4 worm cellular contexts compared by ENCODE assay signal in the genomic region with DNA sequence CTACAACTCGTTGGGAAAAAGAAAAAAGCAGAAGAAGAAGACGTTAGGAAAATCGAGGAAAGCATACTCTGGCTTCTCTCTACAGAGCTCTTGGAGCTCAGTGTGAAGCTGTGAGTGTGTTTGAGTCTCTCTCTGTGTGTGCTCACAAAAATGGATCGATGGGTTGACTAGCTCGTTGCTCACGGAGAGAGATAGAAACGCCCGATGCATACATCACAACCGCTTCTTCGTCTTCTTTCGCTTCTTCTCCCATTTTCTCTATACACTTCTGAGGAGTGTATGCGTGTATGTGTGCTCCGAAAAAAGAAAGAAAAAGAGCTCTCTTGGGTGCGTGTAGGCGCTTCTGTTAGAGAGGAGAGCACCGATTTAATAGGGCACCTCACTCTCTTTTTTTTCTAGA.
TF ChIP-seq lines count a peak whose summit lies in the region.

No protein-coding gene starts in this region.

TF ChIP-seq in whole organism, L1 larva, 84 proteins besides CTCF, POLR2A, EP300 and RAD21 (continued from another document and continues in another):
- no peak for TF ChIP-seq C34B4.2 (tag; optimal IDR thresholded peaks at IDR 0.05; lab: Kevin White, UChicago)
- TF ChIP-seq lin-35 (GFP tag; optimal IDR thresholded peaks at IDR 0.05; lab: Kevin White, UChicago) = peak in 1 of 2 experiments; percentile 67
- no peak for TF ChIP-seq grh-1 (GFP tag; IDR thresholded peaks at IDR 0.05; lab: Robert Waterston, UW)
- TF ChIP-seq nhr-12 (tag; optimal IDR thresholded peaks at IDR 0.05; lab: Kevin White, UChicago) = no peak
- no peak for TF ChIP-seq rnt-1 (tag; optimal IDR thresholded peaks at IDR 0.05; lab: Kevin White, UChicago)
- TF ChIP-seq elt-3 (tag; optimal IDR thresholded peaks at IDR 0.05; lab: Kevin White, UChicago) = no peak
- no peak for TF ChIP-seq pax-3 (tag; optimal IDR thresholded peaks at IDR 0.05; lab: Kevin White, UChicago)
- TF ChIP-seq tlp-1 (tag; optimal IDR thresholded peaks at IDR 0.05; lab: Kevin White, UChicago) = no peak
- TF ChIP-seq ztf-4 (tag; optimal IDR thresholded peaks at IDR 0.05; lab: Kevin White, UChicago) = no peak
- no peak for TF ChIP-seq nhr-19 (GFP tag; conservative IDR thresholded peaks at IDR 0.05; lab: Robert Waterston, UW)
- no peak for TF ChIP-seq mef-2 (tag; optimal IDR thresholded peaks at IDR 0.05; lab: Kevin White, UChicago)
- no peak for TF ChIP-seq nhr-85 (tag; lab: Kevin White, UChicago)
- peak; percentile 15 for TF ChIP-seq lin-15B (tag; optimal IDR thresholded peaks at IDR 0.05; lab: Kevin White, UChicago)
- peak; percentile 0 for TF ChIP-seq dsc-1 (tag; optimal IDR thresholded peaks at IDR 0.05; lab: Kevin White, UChicago)
- peak; percentile 46 for TF ChIP-seq mep-1 (tag; optimal IDR thresholded peaks at IDR 0.05; lab: Kevin White, UChicago)
- TF ChIP-seq nhr-71 (tag; optimal IDR thresholded peaks at IDR 0.05; lab: Kevin White, UChicago) = peak; percentile 48
- no peak for TF ChIP-seq aly-2 (tag; optimal IDR thresholded peaks at IDR 0.05; lab: Kevin White, UChicago)
- TF ChIP-seq C16A3.4 (tag; optimal IDR thresholded peaks at IDR 0.05; lab: Kevin White, UChicago) = peak; percentile 42
- no peak for TF ChIP-seq blmp-1 (tag; optimal IDR thresholded peaks at IDR 0.05; lab: Kevin White, UChicago)
- TF ChIP-seq nhr-77 (tag; optimal IDR thresholded peaks at IDR 0.05; lab: Kevin White, UChicago) = peak; percentile 1
- no peak for TF ChIP-seq sptf-1 (tag; optimal IDR thresholded peaks at IDR 0.05; lab: Kevin White, UChicago)
- TF ChIP-seq unc-86 (tag; optimal IDR thresholded peaks at IDR 0.05; lab: Kevin White, UChicago) = peak; percentile 67
- TF ChIP-seq lir-3 (tag; optimal IDR thresholded peaks at IDR 0.05; lab: Kevin White, UChicago; ENCODE audit: poor library complexity) = no peak
- peak; percentile 36 for TF ChIP-seq tbx-2 (tag; optimal IDR thresholded peaks at IDR 0.05; lab: Kevin White, UChicago)
- TF ChIP-seq egl-13 (tag; optimal IDR thresholded peaks at IDR 0.05; lab: Kevin White, UChicago) = peak; percentile 60
- TF ChIP-seq C04F5.9 (tag; optimal IDR thresholded peaks at IDR 0.05; lab: Kevin White, UChicago) = no peak
- TF ChIP-seq isw-1 (GFP tag; IDR thresholded peaks at IDR 0.05; lab: Robert Waterston, UW) = peak; percentile 58
- peak; percentile 85 for TF ChIP-seq fkh-10 (GFP tag; optimal IDR thresholded peaks at IDR 0.05; lab: Kevin White, UChicago)
- peak in 1 of 2 experiments; percentile 71 for TF ChIP-seq lsy-2 (tag; optimal IDR thresholded peaks at IDR 0.05; lab: Kevin White, UChicago)
- no peak for TF ChIP-seq hlh-4 (tag; optimal IDR thresholded peaks at IDR 0.05; lab: Kevin White, UChicago)
- TF ChIP-seq alr-1 (tag; optimal IDR thresholded peaks at IDR 0.05; lab: Kevin White, UChicago; ENCODE audit: borderline replicate concordance) = no peak
- no peak for TF ChIP-seq unc-98 (GFP tag; IDR thresholded peaks at IDR 0.05; lab: Robert Waterston, UW)
- TF ChIP-seq ces-1 (GFP tag; optimal IDR thresholded peaks at IDR 0.05; lab: Kevin White, UChicago) = no peak

TF ChIP-seq in whole organism, L2 larva, 48 proteins besides CTCF, POLR2A, EP300 and RAD21 (continued from another document):
- TF ChIP-seq zag-1 (tag; optimal IDR thresholded peaks at IDR 0.05; lab: Kevin White, UChicago) (peak; percentile 91), mab-5 (tag; optimal IDR thresholded peaks at IDR 0.05; lab: Kevin White, UChicago) (peak; percentile 49), ceh-16 (tag; optimal IDR thresholded peaks at IDR 0.05; lab: Kevin White, UChicago) (no peak), lin-11 (tag; optimal IDR thresholded peaks at IDR 0.05; lab: Kevin White, UChicago) (peak; percentile 89), Y55F3AM.14 (GFP tag; optimal IDR thresholded peaks at IDR 0.05; lab: Kevin White, UChicago) (peak; percentile 54), unc-62 (GFP tag; optimal IDR thresholded peaks at IDR 0.05; lab: Kevin White, UChicago) (no peak), sma-9 (GFP tag; optimal IDR thresholded peaks at IDR 0.05; lab: Kevin White, UChicago) (peak; percentile 53), sma-9 (tag; optimal IDR thresholded peaks at IDR 0.05; lab: Kevin White, UChicago) (no peak), ama-1 (optimal IDR thresholded peaks at IDR 0.05; lab: Kevin White, UChicago) (no peak), snpc-4 (tag; optimal IDR thresholded peaks at IDR 0.05; lab: Kevin White, UChicago) (peak; percentile 64), ZK546.5 (tag; optimal IDR thresholded peaks at IDR 0.05; lab: Kevin White, UChicago) (no peak), lsy-2 (tag; optimal IDR thresholded peaks at IDR 0.05; lab: Kevin White, UChicago) (peak; percentile 22 to 59)

TF ChIP-seq in whole organism, L3 larva, 47 proteins besides CTCF, POLR2A, EP300 and RAD21 (continued from another document):
- no peak for TF ChIP-seq ceh-82 (tag; optimal IDR thresholded peaks at IDR 0.05; lab: Kevin White, UChicago)

TF ChIP-seq in whole organism, L4 larva, 104 proteins besides CTCF, POLR2A, EP300 and RAD21 (continued from another document):
- no peak for TF ChIP-seq R02D3.7 (tag; optimal IDR thresholded peaks at IDR 0.05; lab: Kevin White, UChicago)
- no peak for TF ChIP-seq mes-2 (tag; optimal IDR thresholded peaks at IDR 0.05; lab: Kevin White, UChicago; ENCODE audit: poor library complexity, severe bottlenecking)
- TF ChIP-seq spr-1 (tag; optimal IDR thresholded peaks at IDR 0.05; lab: Kevin White, UChicago) = no peak
- no peak for TF ChIP-seq egl-27 (tag; optimal IDR thresholded peaks at IDR 0.05; lab: Kevin White, UChicago)
- TF ChIP-seq skn-1 (tag; optimal IDR thresholded peaks at IDR 0.05; lab: Kevin White, UChicago) = no peak
- TF ChIP-seq nhr-42 (GFP tag; IDR thresholded peaks at IDR 0.05; lab: Robert Waterston, UW) = no peak
- TF ChIP-seq tra-1 (GFP tag; IDR thresholded peaks at IDR 0.05; lab: Robert Waterston, UW) = no peak
- no peak for TF ChIP-seq nhr-237 (tag; optimal IDR thresholded peaks at IDR 0.05; lab: Kevin White, UChicago)
- no peak for TF ChIP-seq Y48G9A.11 (GFP tag; IDR thresholded peaks at IDR 0.05; lab: Robert Waterston, UW)
- TF ChIP-seq pha-4 (GFP tag; IDR thresholded peaks at IDR 0.05; lab: Robert Waterston, UW) = no peak
- no peak for TF ChIP-seq pha-4 (tag; optimal IDR thresholded peaks at IDR 0.05; lab: Kevin White, UChicago)
- TF ChIP-seq nhr-25 (tag; optimal IDR thresholded peaks at IDR 0.05; lab: Kevin White, UChicago; ENCODE audit: borderline replicate concordance, insufficient read depth) = no peak
- TF ChIP-seq Y75B8A.6 (GFP tag; IDR thresholded peaks at IDR 0.05; lab: Robert Waterston, UW) = no peak
- peak in 1 of 2 experiments; percentile 37 for TF ChIP-seq hif-1 (tag; optimal IDR thresholded peaks at IDR 0.05; lab: Kevin White, UChicago)
- no peak for TF ChIP-seq ZK337.2 (GFP tag; IDR thresholded peaks at IDR 0.05; lab: Robert Waterston, UW)
- no peak for TF ChIP-seq lir-3 (tag; optimal IDR thresholded peaks at IDR 0.05; lab: Kevin White, UChicago)
- TF ChIP-seq daf-12 (tag; optimal IDR thresholded peaks at IDR 0.05; lab: Kevin White, UChicago) = no peak
- no peak for TF ChIP-seq arid-1 (GFP tag; conservative IDR thresholded peaks at IDR 0.05; lab: Robert Waterston, UW)
- no peak for TF ChIP-seq nhr-48 (tag; optimal IDR thresholded peaks at IDR 0.05; lab: Kevin White, UChicago)
- TF ChIP-seq lin-29 (GFP tag; IDR thresholded peaks at IDR 0.05; lab: Robert Waterston, UW) = no peak
- no peak for TF ChIP-seq mxl-2 (GFP tag; conservative IDR thresholded peaks at IDR 0.05; lab: Robert Waterston, UW)
- no peak for TF ChIP-seq lin-15B (tag; optimal IDR thresholded peaks at IDR 0.05; lab: Kevin White, UChicago)
- TF ChIP-seq dmd-6 (GFP tag; IDR thresholded peaks at IDR 0.05; lab: Robert Waterston, UW) = peak; percentile 21; the same call in 1 of the 2 replicates
- TF ChIP-seq ceh-20 (GFP tag; IDR thresholded peaks at IDR 0.05; lab: Robert Waterston, UW) = peak; percentile 46; the same call in 1 of the 2 replicates
- TF ChIP-seq ama-1 (optimal IDR thresholded peaks at IDR 0.05; lab: Kevin White, UChicago) = no peak
- TF ChIP-seq gei-8 (GFP tag; optimal IDR thresholded peaks at IDR 0.05; lab: Kevin White, UChicago) = no peak
- TF ChIP-seq F37D6.2 (tag; optimal IDR thresholded peaks at IDR 0.05; lab: Kevin White, UChicago) = peak; percentile 61
- TF ChIP-seq snpc-1.2 (GFP tag; IDR thresholded peaks at IDR 0.05; lab: Robert Waterston, UW) = no peak
- TF ChIP-seq madf-9 (GFP tag; conservative IDR thresholded peaks at IDR 0.05; lab: Robert Waterston, UW) = no peak
- peak in 1 of 2 experiments; percentile 47 for TF ChIP-seq mdl-1 (tag; optimal IDR thresholded peaks at IDR 0.05; lab: Kevin White, UChicago)
- no peak for TF ChIP-seq ZK546.5 (tag; optimal IDR thresholded peaks at IDR 0.05; lab: Kevin White, UChicago)
- peak; percentile 35; the same call in 1 of the 2 replicates for TF ChIP-seq vab-7 (GFP tag; IDR thresholded peaks at IDR 0.05; lab: Robert Waterston, UW)
- no peak for TF ChIP-seq sdz-12 (GFP tag; optimal IDR thresholded peaks at IDR 0.05; lab: Kevin White, UChicago)
- TF ChIP-seq lin-13 (GFP tag; optimal IDR thresholded peaks at IDR 0.05; lab: Kevin White, UChicago) = no peak
- no peak for TF ChIP-seq Y105C5A.15 (GFP tag; IDR thresholded peaks at IDR 0.05; lab: Robert Waterston, UW)
- TF ChIP-seq saeg-2 (GFP tag; IDR thresholded peaks at IDR 0.05; lab: Robert Waterston, UW) = no peak
- no peak for TF ChIP-seq mxl-3 (GFP tag; optimal IDR thresholded peaks at IDR 0.05; lab: Kevin White, UChicago)
- TF ChIP-seq pqm-1 (tag; optimal IDR thresholded peaks at IDR 0.05; lab: Kevin White, UChicago) = no peak
- TF ChIP-seq mdt-29 (GFP tag; IDR thresholded peaks at IDR 0.05; lab: Robert Waterston, UW) = no peak
- peak; percentile 86 for TF ChIP-seq mep-1 (tag; optimal IDR thresholded peaks at IDR 0.05; lab: Kevin White, UChicago)
- no peak for TF ChIP-seq T26A8.4 (GFP tag; IDR thresholded peaks at IDR 0.05; lab: Robert Waterston, UW)
- TF ChIP-seq F49E8.2 (tag; optimal IDR thresholded peaks at IDR 0.05; lab: Kevin White, UChicago; ENCODE audit: borderline replicate concordance) = no peak
- no peak for TF ChIP-seq lin-38 (GFP tag; IDR thresholded peaks at IDR 0.05; lab: Robert Waterston, UW)
- TF ChIP-seq lim-7 (GFP tag; IDR thresholded peaks at IDR 0.05; lab: Robert Waterston, UW) = no peak
- TF ChIP-seq ctbp-1 (GFP tag; IDR thresholded peaks at IDR 0.05; lab: Robert Waterston, UW) = peak; percentile 73
- TF ChIP-seq lsy-2 (tag; optimal IDR thresholded peaks at IDR 0.05; lab: Kevin White, UChicago) = peak; percentile 70 to 71
- peak; percentile 75 for TF ChIP-seq aha-1 (tag; lab: Kevin White, UChicago)
- no peak for TF ChIP-seq aly-2 (tag; optimal IDR thresholded peaks at IDR 0.05; lab: Kevin White, UChicago)
- TF ChIP-seq nhr-102 (tag; optimal IDR thresholded peaks at IDR 0.05; lab: Kevin White, UChicago) = no peak
- TF ChIP-seq unc-62 (GFP tag; optimal IDR thresholded peaks at IDR 0.05 in 1 of 2; lab: Kevin White, UChicago) = peak in 1 of 2 experiments; percentile 75
- no peak for TF ChIP-seq unc-62 (tag; optimal IDR thresholded peaks at IDR 0.05; lab: Kevin White, UChicago)
- no peak for TF ChIP-seq ceh-62 (tag; optimal IDR thresholded peaks at IDR 0.05; lab: Kevin White, UChicago)
- TF ChIP-seq hmg-1.1 (GFP tag; IDR thresholded peaks at IDR 0.05; lab: Robert Waterston, UW) = peak; percentile 86
- TF ChIP-seq ceh-28 (tag; optimal IDR thresholded peaks at IDR 0.05; lab: Kevin White, UChicago) = peak; percentile 61
- TF ChIP-seq nhr-6 (tag; optimal IDR thresholded peaks at IDR 0.05; lab: Kevin White, UChicago) = no peak
- TF ChIP-seq lin-1 (GFP tag; IDR thresholded peaks at IDR 0.05; lab: Robert Waterston, UW) = no peak
- TF ChIP-seq ztf-11 (tag; optimal IDR thresholded peaks at IDR 0.05; lab: Kevin White, UChicago) = no peak
- no peak for TF ChIP-seq daf-8 (GFP tag; IDR thresholded peaks at IDR 0.05; lab: Robert Waterston, UW)
- TF ChIP-seq fkh-10 (GFP tag; optimal IDR thresholded peaks at IDR 0.05; lab: Kevin White, UChicago) = peak; percentile 84
- no peak for TF ChIP-seq lin-39 (tag; optimal IDR thresholded peaks at IDR 0.05; lab: Kevin White, UChicago)
- TF ChIP-seq tag-97 (GFP tag; IDR thresholded peaks at IDR 0.05; lab: Robert Waterston, UW) = no peak
- TF ChIP-seq F44E2.7 (GFP tag; IDR thresholded peaks at IDR 0.05; lab: Robert Waterston, UW) = no peak
- no peak for TF ChIP-seq unc-130 (GFP tag; optimal IDR thresholded peaks at IDR 0.05; lab: Kevin White, UChicago)
- no peak for TF ChIP-seq ceh-32 (tag; optimal IDR thresholded peaks at IDR 0.05; lab: Kevin White, UChicago; ENCODE audit: poor library complexity)
- TF ChIP-seq F26F4.8 (GFP tag; conservative IDR thresholded peaks at IDR 0.05; lab: Robert Waterston, UW) = no peak
- no peak for TF ChIP-seq nhr-28 (tag; optimal IDR thresholded peaks at IDR 0.05; lab: Kevin White, UChicago)
- TF ChIP-seq nhr-10 (tag; optimal IDR thresholded peaks at IDR 0.05; lab: Kevin White, UChicago) = no peak
- no peak for TF ChIP-seq Y5F2A.4 (GFP tag; optimal IDR thresholded peaks at IDR 0.05; lab: Kevin White, UChicago)
- TF ChIP-seq T20F7.1 (GFP tag; optimal IDR thresholded peaks at IDR 0.05; lab: Kevin White, UChicago) = no peak
- TF ChIP-seq rbr-2 (tag; optimal IDR thresholded peaks at IDR 0.05; lab: Kevin White, UChicago) = peak; percentile 84
- TF ChIP-seq egl-43 (GFP tag; IDR thresholded peaks at IDR 0.05; lab: Robert Waterston, UW) = no peak
- TF ChIP-seq dpl-1 (GFP tag; optimal IDR thresholded peaks at IDR 0.05; lab: Kevin White, UChicago) = peak; percentile 15
- no peak for TF ChIP-seq daf-16 (GFP tag; optimal IDR thresholded peaks at IDR 0.05; lab: Kevin White, UChicago)
- no peak for TF ChIP-seq daf-16 (tag; optimal IDR thresholded peaks at IDR 0.05; lab: Kevin White, UChicago)
- TF ChIP-seq unc-39 (tag; optimal IDR thresholded peaks at IDR 0.05; lab: Kevin White, UChicago) = no peak
- TF ChIP-seq jun-1 (tag; optimal IDR thresholded peaks at IDR 0.05; lab: Kevin White, UChicago) = no peak
- no peak for TF ChIP-seq zfp-2 (tag; optimal IDR thresholded peaks at IDR 0.05; lab: Kevin White, UChicago)
